Fruit fly (Drosophila melanogaster) whole organism, embryonic: ENCODE results near the gene Nup107.

ENCODE experiments used
- CG17912 ChIP-seq: fragments of 200-800 bp; sonication (Bioruptor generic); optimal IDR thresholded peaks from 2 replicates; lab custom pipeline; 2018; ENCODE audit warnings: missing biosample characterization, mild to moderate bottlenecking, missing genetic modification characterization
- CG32767 ChIP-seq: fragments of 200-800 bp; sonication (Bioruptor generic); IDR thresholded peaks from 2 replicates; pipeline ENCODE4 v1.3.6; 2022; ENCODE audit warnings: missing biosample characterization, missing genetic modification characterization
- CG6813 ChIP-seq: fragments of 200-800 bp; sonication (Bioruptor generic); optimal IDR thresholded peaks from 2 replicates; lab custom pipeline; 2017; ENCODE audit warnings: missing biosample characterization, missing genetic modification characterization, mild to moderate bottlenecking, moderate library complexity, missing genetic modification reagents
- CrebB ChIP-seq: fragments of 200-800 bp; sonication (Bioruptor generic); optimal IDR thresholded peaks from 3 replicates; lab custom pipeline; 2018; ENCODE audit warnings: missing biosample characterization, mild to moderate bottlenecking, missing genetic modification characterization
- Ets97D ChIP-seq: fragments of 200-800 bp; sonication (Bioruptor generic); optimal IDR thresholded peaks from 3 replicates; lab custom pipeline; 2016; ENCODE audit warnings: missing biosample characterization, missing genetic modification characterization
- Nf-YA ChIP-seq: fragments of 200-800 bp; sonication (Bioruptor generic); IDR thresholded peaks from 2 replicates; pipeline ENCODE4 v1.3.6; 2022; ENCODE audit warnings: missing biosample characterization, missing genetic modification characterization
- Nf-YB ChIP-seq: fragments of 200-800 bp; sonication (Bioruptor generic); optimal IDR thresholded peaks from 3 replicates; lab custom pipeline; 2019; ENCODE audit warnings: missing biosample characterization, mild to moderate bottlenecking, missing genetic modification characterization, moderate library complexity
- bcd ChIP-seq: fragments of 200-800 bp; sonication (Bioruptor generic); optimal IDR thresholded peaks from 2 replicates; lab custom pipeline; 2017; ENCODE audit warnings: missing biosample characterization, mild to moderate bottlenecking, missing genetic modification characterization
- lab ChIP-seq: fragments of 200-800 bp; sonication (Bioruptor generic); optimal IDR thresholded peaks from 3 replicates; lab custom pipeline; 2017; ENCODE audit warnings: missing biosample characterization, missing genetic modification characterization, mild to moderate bottlenecking, moderate library complexity, missing genetic modification reagents
- pzg ChIP-seq: fragments of 200-800 bp; sonication (Bioruptor generic); optimal IDR thresholded peaks from 3 replicates; lab custom pipeline; 2018; ENCODE audit warnings: missing biosample characterization, mild to moderate bottlenecking, missing genetic modification characterization, moderate library complexity
- wdn ChIP-seq: fragments of 200-800 bp; sonication (Bioruptor generic); IDR thresholded peaks from 2 replicates; pipeline ENCODE4 v1.3.6; 2022; ENCODE audit warnings: missing biosample characterization, missing genetic modification characterization

DNA sequence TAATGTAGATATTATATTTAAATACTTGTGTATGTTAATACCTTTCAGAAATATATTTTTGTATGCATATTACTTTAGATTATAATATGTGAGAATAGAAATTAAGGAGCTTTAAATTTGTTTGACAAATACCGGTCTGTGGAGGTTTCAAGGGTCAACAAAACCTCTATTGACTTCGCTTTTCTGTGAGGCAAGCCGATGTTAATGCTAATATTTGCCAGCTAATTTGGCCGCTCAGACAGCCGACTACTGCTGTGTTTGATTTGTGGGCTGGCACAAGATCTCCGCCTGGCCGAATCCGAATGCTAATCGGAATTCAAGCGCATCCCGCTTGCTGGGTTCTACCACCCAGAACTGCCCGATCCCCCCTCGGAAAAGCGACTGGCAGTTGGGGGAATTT is 18.7 kb upstream of the Nup107 start:
- no peak for TF ChIP-seq bcd
- TF ChIP-seq Ets97D (GFP tag; lab: Kevin White, UChicago) = no peak
- TF ChIP-seq CG17912 = no peak
- TF ChIP-seq lab = peak; percentile 50
- TF ChIP-seq pzg (GFP tag; lab: Kevin White, UChicago) = no peak
- no peak for TF ChIP-seq wdn (GFP tag; lab: Robert Waterston, UW)
- no peak for TF ChIP-seq CG32767 (GFP tag; lab: Robert Waterston, UW)
- no peak for TF ChIP-seq CrebB (tag; lab: Kevin White, UChicago)
- peak; percentile 20 for TF ChIP-seq CG6813
- TF ChIP-seq Nf-YB (GFP tag; lab: Kevin White, UChicago) = no peak
- no peak for TF ChIP-seq Nf-YA (GFP tag; lab: Robert Waterston, UW)
